Worm (Caenorhabditis elegans): ENCODE data around the gene maoc-1.

DNA sequence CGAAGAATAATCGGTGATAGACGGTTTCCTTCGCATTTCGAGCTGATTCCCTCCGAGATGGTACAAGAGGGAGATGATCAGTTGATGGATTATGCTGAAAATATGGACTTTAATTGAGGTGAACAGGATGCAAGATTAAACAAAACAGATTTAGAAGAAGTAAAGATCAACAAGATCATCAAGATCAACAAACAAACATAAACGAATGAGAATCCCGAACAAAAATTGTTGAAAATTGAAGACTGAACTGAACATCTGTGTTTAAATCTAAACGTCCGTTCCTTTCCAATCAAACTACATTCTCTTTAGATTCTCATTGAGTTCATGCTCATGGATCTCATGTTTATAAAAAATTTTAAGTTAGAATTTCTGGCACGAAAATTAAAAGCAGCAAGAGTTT is 21.2 kb upstream of the maoc-1 start, which contains the start of gene glc-4:
- no peak for TF ChIP-seq unc-39 (tag; optimal IDR thresholded peaks at IDR 0.05)
- TF ChIP-seq nhr-237 (tag; optimal IDR thresholded peaks at IDR 0.05), result no peak
- TF ChIP-seq alr-1 (tag; optimal IDR thresholded peaks at IDR 0.05), result no peak
- no peak for TF ChIP-seq egl-27 (tag; optimal IDR thresholded peaks at IDR 0.05)
- no peak for TF ChIP-seq unc-62 (GFP tag; optimal IDR thresholded peaks at IDR 0.05)
- no peak for TF ChIP-seq dmd-4 (tag; optimal IDR thresholded peaks at IDR 0.05)
- TF ChIP-seq blmp-1 (tag; optimal IDR thresholded peaks at IDR 0.05; ENCODE audit: insufficient read depth), result no peak
- TF ChIP-seq snpc-4 (tag; optimal IDR thresholded peaks at IDR 0.05), result no peak
- TF ChIP-seq R02D3.7 (tag; optimal IDR thresholded peaks at IDR 0.05), result no peak
- TF ChIP-seq lin-39 (tag; optimal IDR thresholded peaks at IDR 0.05), result no peak
- TF ChIP-seq elt-3 (tag; optimal IDR thresholded peaks at IDR 0.05), result no peak
- no peak for TF ChIP-seq mdl-1 (tag; optimal IDR thresholded peaks at IDR 0.05)
